Fruit fly (Drosophila melanogaster): Measurements from ENCODE around the gene GlcAT-S.
A peak's percentile ranks its signal among the peaks of the same experiment; 100 is the strongest.

Gene GlcAT-S

dm6 chr2L:9594625-9595300 lies 21.5 kb upstream of the GlcAT-S start (continued):
- peak; percentile 75 for TF ChIP-seq pros (GFP tag; optimal IDR thresholded peaks at IDR 0.05)
- TF ChIP-seq CG6765 (GFP tag; optimal IDR thresholded peaks at IDR 0.05), result no peak
- TF ChIP-seq CG30020 (tag; optimal IDR thresholded peaks at IDR 0.05), result no peak
- no peak for TF ChIP-seq Ets65A (GFP tag)
- no peak for TF ChIP-seq CG3726 (GFP tag; IDR thresholded peaks at IDR 0.05)
- TF ChIP-seq z (GFP tag; IDR thresholded peaks at IDR 0.05), result no peak
- no peak for TF ChIP-seq CG7963 (GFP tag; IDR thresholded peaks at IDR 0.05; ENCODE audit: partially characterized antibody)
- TF ChIP-seq insv (GFP tag; optimal IDR thresholded peaks at IDR 0.05), result no peak
- no peak for TF ChIP-seq CG10274 (GFP tag; optimal IDR thresholded peaks at IDR 0.05)
- TF ChIP-seq gt (GFP tag; IDR thresholded peaks at IDR 0.05), result no peak
- TF ChIP-seq HLH3B (GFP tag; IDR thresholded peaks at IDR 0.05), result peak; percentile 34; the same call in 1 of the 2 replicates
- no peak for TF ChIP-seq p53 (GFP tag; optimal IDR thresholded peaks at IDR 0.05)
- TF ChIP-seq phol (tag; optimal IDR thresholded peaks at IDR 0.05), result peak; percentile 73
- no peak for TF ChIP-seq en (GFP tag; optimal IDR thresholded peaks at IDR 0.05)
- peak; percentile 33; the same call in 1 of the 2 replicates for TF ChIP-seq ssp (GFP tag; IDR thresholded peaks at IDR 0.05)
- TF ChIP-seq MESR4 (GFP tag; optimal IDR thresholded peaks at IDR 0.05), result no peak
- no peak for TF ChIP-seq CG7745 (tag; optimal IDR thresholded peaks at IDR 0.05)
- no peak for TF ChIP-seq CHES-1-like (GFP tag; optimal IDR thresholded peaks at IDR 0.05)
- TF ChIP-seq Ptx1 (GFP tag; IDR thresholded peaks at IDR 0.05), result peak; percentile 54
- no peak for TF ChIP-seq Hand (GFP tag; optimal IDR thresholded peaks at IDR 0.05)
- TF ChIP-seq CG9437 (GFP tag; optimal IDR thresholded peaks at IDR 0.05), result no peak
- no peak for TF ChIP-seq vnd (GFP tag; IDR thresholded peaks at IDR 0.05; ENCODE audit: partially characterized antibody)
- TF ChIP-seq CG4854 (GFP tag; optimal IDR thresholded peaks at IDR 0.05), result no peak
- no peak for TF ChIP-seq CG18011 (GFP tag; optimal IDR thresholded peaks at IDR 0.05)
- peak; percentile 67 for TF ChIP-seq gcm (GFP tag; optimal IDR thresholded peaks at IDR 0.05)
- no peak for TF ChIP-seq CG1233 (GFP tag; optimal IDR thresholded peaks at IDR 0.05)
- TF ChIP-seq tap (tag; optimal IDR thresholded peaks at IDR 0.05), result peak; percentile 31
- TF ChIP-seq sob (GFP tag; IDR thresholded peaks at IDR 0.05), result no peak
- TF ChIP-seq CG30431 (GFP tag; optimal IDR thresholded peaks at IDR 0.05), result no peak
- TF ChIP-seq Hsf (GFP tag; optimal IDR thresholded peaks at IDR 0.05), result peak; percentile 18
- no peak for TF ChIP-seq lilli (GFP tag; optimal IDR thresholded peaks at IDR 0.05)
- no peak for TF ChIP-seq CG16813 (GFP tag; IDR thresholded peaks at IDR 0.05; ENCODE audit: partially characterized antibody)
- TF ChIP-seq Ssrp (tag; optimal IDR thresholded peaks at IDR 0.05), result peak; percentile 56
- no peak for TF ChIP-seq CG2120 (GFP tag; optimal IDR thresholded peaks at IDR 0.05)
- TF ChIP-seq Dbx (GFP tag; IDR thresholded peaks at IDR 0.05), result no peak
- TF ChIP-seq CG2875 (GFP tag; optimal IDR thresholded peaks at IDR 0.05), result peak; percentile 37
- TF ChIP-seq CG8765 (GFP tag; IDR thresholded peaks at IDR 0.05), result peak; percentile 43; the same call in 1 of the 2 replicates
- TF ChIP-seq cg (GFP tag; optimal IDR thresholded peaks at IDR 0.05), result no peak
- TF ChIP-seq schlank (tag; optimal IDR thresholded peaks at IDR 0.05), result no peak
- TF ChIP-seq fd96Cb (tag; optimal IDR thresholded peaks at IDR 0.05), result peak; percentile 52
- peak; percentile 86 for TF ChIP-seq sens (GFP tag)
- no peak for TF ChIP-seq bab2 (GFP tag; optimal IDR thresholded peaks at IDR 0.05)
- TF ChIP-seq jigr1 (GFP tag; IDR thresholded peaks at IDR 0.05), result no peak
- TF ChIP-seq CG12071 (GFP tag; optimal IDR thresholded peaks at IDR 0.05), result no peak
- no peak for TF ChIP-seq kay (GFP tag; optimal IDR thresholded peaks at IDR 0.05)
- no peak for TF ChIP-seq unc-4 (GFP tag; IDR thresholded peaks at IDR 0.05; ENCODE audit: partially characterized antibody)
- no peak for TF ChIP-seq nom (GFP tag; optimal IDR thresholded peaks at IDR 0.05)
- TF ChIP-seq HLH54F (GFP tag; optimal IDR thresholded peaks at IDR 0.05), result no peak
- TF ChIP-seq CG10267 (tag; optimal IDR thresholded peaks at IDR 0.05), result peak; percentile 77
- TF ChIP-seq CG1647 (GFP tag; optimal IDR thresholded peaks at IDR 0.05), result no peak

Data from whole organism, embryonic.